Fruit fly (Drosophila melanogaster) whole organism, embryonic: ENCODE data around the gene CG2608.
A peak's percentile ranks its signal among the peaks of the same experiment; 100 is the strongest.

Source experiments
- B-H2 ChIP-seq: fragments of 200-800 bp; sonication (Bioruptor generic); optimal IDR thresholded peaks from 2 replicates; lab custom pipeline; 2018; ENCODE audit warnings: missing biosample characterization, mild to moderate bottlenecking, missing genetic modification characterization
- CG11085 ChIP-seq: fragments of 200-800 bp; sonication (Bioruptor generic); IDR thresholded peaks from 2 replicates; pipeline ENCODE4 v1.3.6; 2022; ENCODE audit warnings: missing biosample characterization, missing genetic modification characterization
- CG11456 ChIP-seq: fragments of 200-800 bp; sonication (Bioruptor generic); IDR thresholded peaks from 3 replicates; pipeline ENCODE4 v1.3.6; 2022; ENCODE audit warnings: missing biosample characterization, missing genetic modification characterization
- CG12071 ChIP-seq: fragments of 200-800 bp; sonication (Bioruptor generic); optimal IDR thresholded peaks from 3 replicates; lab custom pipeline; 2018; ENCODE audit warnings: missing biosample characterization, mild to moderate bottlenecking, missing genetic modification characterization
- CG12104 ChIP-seq: fragments of 200-800 bp; sonication (Bioruptor generic); optimal IDR thresholded peaks from 3 replicates; lab custom pipeline; 2016; ENCODE audit warnings: missing biosample characterization, missing genetic modification characterization
- CG12236 ChIP-seq: fragments of 200-800 bp; sonication (Bioruptor generic); optimal IDR thresholded peaks from 2 replicates; lab custom pipeline; 2016; ENCODE audit warnings: missing biosample characterization, missing genetic modification characterization
- CG17612 ChIP-seq: fragments of 200-800 bp; sonication (Bioruptor generic); IDR thresholded peaks from 2 replicates; pipeline ENCODE4 v1.3.6; 2022; ENCODE audit warnings: missing biosample characterization, missing genetic modification characterization
- CG17802 ChIP-seq: fragments of 200-800 bp; sonication (Bioruptor generic); optimal IDR thresholded peaks from 2 replicates; lab custom pipeline; 2018; ENCODE audit warnings: missing biosample characterization, mild to moderate bottlenecking, missing genetic modification characterization, moderate library complexity
- CG17829 ChIP-seq: fragments of 200-800 bp; optimal IDR thresholded peaks from 2 replicates; lab custom pipeline; 2019; ENCODE audit warnings: missing biosample characterization, mild to moderate bottlenecking, missing genetic modification characterization, moderate library complexity
- CG18476 ChIP-seq: fragments of 200-800 bp; sonication (Bioruptor generic); optimal IDR thresholded peaks from 2 replicates; lab custom pipeline; 2016; ENCODE audit warnings: missing biosample characterization, mild to moderate bottlenecking, missing genetic modification characterization
- CG18599 ChIP-seq: fragments of 200-800 bp; sonication (Bioruptor generic); optimal IDR thresholded peaks from 3 replicates; lab custom pipeline; 2017; ENCODE audit warnings: missing biosample characterization, missing genetic modification characterization, mild to moderate bottlenecking, moderate library complexity, missing genetic modification reagents
- CG3995 ChIP-seq: fragments of 200-800 bp; sonication (Bioruptor generic); optimal IDR thresholded peaks from 3 replicates; lab custom pipeline; 2016; ENCODE audit warnings: missing biosample characterization, missing genetic modification characterization
- CG4282 ChIP-seq: fragments of 200-800 bp; sonication (Bioruptor generic); optimal IDR thresholded peaks from 2 replicates; lab custom pipeline; 2016; ENCODE audit warnings: missing biosample characterization, missing genetic modification characterization
- CG4404 ChIP-seq: fragments of 200-800 bp; sonication (Bioruptor generic); IDR thresholded peaks from 2 replicates; pipeline ENCODE4 v1.3.6; 2022; ENCODE audit warnings: missing biosample characterization, missing genetic modification characterization
- CG6683 ChIP-seq: fragments of 200-800 bp; sonication (Bioruptor generic); optimal IDR thresholded peaks from 2 replicates; lab custom pipeline; 2017; ENCODE audit warnings: missing biosample characterization, mild to moderate bottlenecking, missing genetic modification characterization, missing genetic modification reagents
- CG7556 ChIP-seq: fragments of 200-800 bp; sonication (Bioruptor generic); optimal IDR thresholded peaks from 2 replicates; lab custom pipeline; 2017; ENCODE audit warnings: missing biosample characterization, mild to moderate bottlenecking, missing genetic modification characterization
- CrebB ChIP-seq: fragments of 200-800 bp; sonication (Bioruptor generic); optimal IDR thresholded peaks from 3 replicates; lab custom pipeline; 2018; ENCODE audit warnings: missing biosample characterization, mild to moderate bottlenecking, missing genetic modification characterization
- Dll ChIP-seq: fragments of 200-800 bp; sonication (Bioruptor generic); IDR thresholded peaks from 4 replicates; pipeline ENCODE4 v1.3.6; 2022; ENCODE audit warnings: missing biosample characterization, missing genetic modification characterization; ENCODE audit not compliant: partially characterized antibody
- Ets97D ChIP-seq: fragments of 200-800 bp; sonication (Bioruptor generic); optimal IDR thresholded peaks from 3 replicates; lab custom pipeline; 2016; ENCODE audit warnings: missing biosample characterization, missing genetic modification characterization
- Fer1 ChIP-seq: fragments of 200-800 bp; sonication (Bioruptor generic); optimal IDR thresholded peaks from 2 replicates; lab custom pipeline; 2017; ENCODE audit warnings: missing biosample characterization, mild to moderate bottlenecking, missing genetic modification characterization
- H15 ChIP-seq: fragments of 200-800 bp; sonication (Bioruptor generic); IDR thresholded peaks from 3 replicates; pipeline ENCODE4 v1.3.6; 2022; ENCODE audit warnings: missing biosample characterization, missing genetic modification characterization
- HHEX ChIP-seq: fragments of 200-800 bp; sonication (Bioruptor generic); optimal IDR thresholded peaks from 3 replicates; lab custom pipeline; 2017; ENCODE audit warnings: missing biosample characterization, mild to moderate bottlenecking, missing genetic modification characterization, missing genetic modification reagents
- Hey ChIP-seq: fragments of 200-800 bp; sonication (Bioruptor generic); optimal IDR thresholded peaks from 3 replicates; lab custom pipeline; 2018; ENCODE audit warnings: missing biosample characterization, mild to moderate bottlenecking, missing genetic modification characterization
- Oli ChIP-seq: fragments of 200-800 bp; sonication (Bioruptor generic); optimal IDR thresholded peaks from 2 replicates; lab custom pipeline; 2018; ENCODE audit warnings: missing biosample characterization, mild to moderate bottlenecking, missing genetic modification characterization, moderate library complexity
- Opbp ChIP-seq: fragments of 200-800 bp; sonication (Bioruptor generic); IDR thresholded peaks from 3 replicates; pipeline ENCODE4 v1.3.6; 2022; ENCODE audit warnings: missing biosample characterization, missing genetic modification characterization; ENCODE audit not compliant: partially characterized antibody
- Pdp1 ChIP-seq, 2 experiments: fragments of 200-800 bp; sonication (Bioruptor generic); optimal IDR thresholded peaks; 3 replicates each; lab custom pipeline; 2016; ENCODE audit warnings: missing biosample characterization in 2 of 2, missing genetic modification characterization in 2 of 2, mild to moderate bottlenecking in 1 of 2, moderate library complexity in 1 of 2
- Sin3A ChIP-seq: fragments of >200 bp; optimal IDR thresholded peaks from 2 replicates; lab custom pipeline; 2018
- Taf1 ChIP-seq: fragments of 200-800 bp; sonication (Bioruptor generic); IDR thresholded peaks from 2 replicates; pipeline ENCODE4 v1.3.6; 2022; ENCODE audit warnings: missing biosample characterization, missing genetic modification characterization
- ara ChIP-seq: fragments of 200-800 bp; sonication (Bioruptor generic); IDR thresholded peaks from 2 replicates; pipeline ENCODE4 v1.3.6; 2022; ENCODE audit warnings: missing biosample characterization, missing genetic modification characterization
- bsh ChIP-seq, 2 experiments: fragments of 200-800 bp; sonication (Bioruptor generic); optimal IDR thresholded peaks; 2 replicates each; lab custom pipeline; 2017 to 2018; ENCODE audit warnings: mild to moderate bottlenecking in 2 of 2, missing biosample characterization in 2 of 2, missing genetic modification characterization in 2 of 2, moderate library complexity in 1 of 2
- chm ChIP-seq: fragments of 200-800 bp; sonication (Bioruptor generic); IDR thresholded peaks from 2 replicates; pipeline ENCODE4 v1.3.6; 2022; ENCODE audit warnings: missing biosample characterization, missing genetic modification characterization
- crol ChIP-seq: fragments of 200-800 bp; sonication (Bioruptor generic); IDR thresholded peaks from 2 replicates; pipeline ENCODE4 v1.3.6; 2022; ENCODE audit warnings: missing biosample characterization, missing genetic modification characterization
- danr ChIP-seq: fragments of 200-800 bp; sonication (Bioruptor generic); IDR thresholded peaks from 2 replicates; pipeline ENCODE4 v1.3.6; 2022; ENCODE audit warnings: missing biosample characterization, missing genetic modification characterization
- dmrt11E ChIP-seq: fragments of 200-800 bp; sonication (Bioruptor generic); optimal IDR thresholded peaks from 3 replicates; lab custom pipeline; 2018; ENCODE audit warnings: missing biosample characterization, mild to moderate bottlenecking, missing genetic modification characterization, moderate library complexity
- exex ChIP-seq: fragments of 200-800 bp; sonication (Bioruptor generic); optimal IDR thresholded peaks from 4 replicates; lab custom pipeline; 2018; ENCODE audit warnings: missing biosample characterization, mild to moderate bottlenecking, missing genetic modification characterization, moderate library complexity
- ftz-f1 ChIP-seq: fragments of 200-800 bp; sonication (Bioruptor generic); optimal IDR thresholded peaks from 2 replicates; lab custom pipeline; 2016; ENCODE audit warnings: missing biosample characterization, missing genetic modification characterization
- hb ChIP-seq: fragments of 200-800 bp; sonication (Bioruptor generic); IDR thresholded peaks from 3 replicates; pipeline ENCODE4 v1.3.6; 2022; ENCODE audit warnings: missing biosample characterization, missing genetic modification characterization; ENCODE audit not compliant: partially characterized antibody
- inv ChIP-seq: fragments of 200-800 bp; sonication (Bioruptor generic); IDR thresholded peaks from 2 replicates; pipeline ENCODE4 v1.3.6; 2022; ENCODE audit warnings: missing biosample characterization, missing genetic modification characterization; ENCODE audit not compliant: partially characterized antibody
- jigr1 ChIP-seq: fragments of 200-800 bp; sonication (Bioruptor generic); IDR thresholded peaks from 3 replicates; pipeline ENCODE4 v1.3.6; 2022; ENCODE audit warnings: missing biosample characterization, missing genetic modification characterization
- klu ChIP-seq: fragments of 200-800 bp; sonication (Bioruptor generic); IDR thresholded peaks from 2 replicates; pipeline ENCODE4 v1.3.6; 2022; ENCODE audit warnings: missing biosample characterization, missing genetic modification characterization
- maf-S ChIP-seq: fragments of 200-800 bp; sonication (Bioruptor generic); optimal IDR thresholded peaks from 2 replicates; lab custom pipeline; 2016; ENCODE audit warnings: missing biosample characterization, missing genetic modification characterization
- otp ChIP-seq: fragments of 200-800 bp; sonication (Bioruptor generic); IDR thresholded peaks from 3 replicates; pipeline ENCODE4, ENCODE4 v1.3.6; 2022; ENCODE audit warnings: missing biosample characterization, missing genetic modification characterization
- pita ChIP-seq: fragments of 200-800 bp; sonication (Bioruptor generic); optimal IDR thresholded peaks from 2 replicates; lab custom pipeline; 2017; ENCODE audit warnings: missing biosample characterization, mild to moderate bottlenecking, missing genetic modification characterization
- sc ChIP-seq, 3 experiments: fragments of >200 bp in 2 of 3; fragments of 200-800 bp in 1 of 3; sonication (Bioruptor generic) in 1 of 3; optimal IDR thresholded peaks; 2 replicates in 2 of 3; 3 replicates in 1 of 3; lab custom pipeline; 2017; ENCODE audit warnings: mild to moderate bottlenecking in 1 of 3, missing biosample characterization in 1 of 3, missing genetic modification characterization in 1 of 3, missing genetic modification reagents in 1 of 3
- so ChIP-seq: fragments of 200-800 bp; sonication (Bioruptor generic); IDR thresholded peaks from 3 replicates; pipeline ENCODE4 v1.3.6; 2022; ENCODE audit warnings: missing biosample characterization, missing genetic modification characterization
- tin ChIP-seq: fragments of 200-800 bp; sonication (Bioruptor generic); optimal IDR thresholded peaks from 3 replicates; lab custom pipeline; 2016; ENCODE audit warnings: missing biosample characterization, missing genetic modification characterization
- tna ChIP-seq: fragments of 200-800 bp; sonication (Bioruptor generic); IDR thresholded peaks from 2 replicates; pipeline ENCODE4 v1.3.6; 2022; ENCODE audit warnings: missing biosample characterization, missing genetic modification characterization; ENCODE audit not compliant: partially characterized antibody
- unpg ChIP-seq: fragments of 200-800 bp; sonication (Bioruptor generic); optimal IDR thresholded peaks from 3 replicates; lab custom pipeline; 2018; ENCODE audit warnings: missing biosample characterization, mild to moderate bottlenecking, missing genetic modification characterization, moderate library complexity
- wdn ChIP-seq: fragments of 200-800 bp; sonication (Bioruptor generic); IDR thresholded peaks from 2 replicates; pipeline ENCODE4 v1.3.6; 2022; ENCODE audit warnings: missing biosample characterization, missing genetic modification characterization

Gene CG2608

dm6 chr2L:20645394-20645869, at the start of gene CG2608, which contains the start of gene phr6-4 (continued):
- peak; percentile 89 for TF ChIP-seq HHEX
- TF ChIP-seq otp = peak; percentile 62; the same call in 2 of the 3 replicates
- TF ChIP-seq unpg (GFP tag; lab: Kevin White, UChicago) = peak; percentile 94
- peak; percentile 92 for TF ChIP-seq CG18476 (GFP tag; lab: Kevin White, UChicago)
- no peak for TF ChIP-seq Hey (tag; lab: Kevin White, UChicago)
- TF ChIP-seq CG12236 = peak; percentile 71
- TF ChIP-seq B-H2 = peak; percentile 82
- TF ChIP-seq CG11456 (GFP tag; lab: Robert Waterston, UW) = peak; percentile 84
- no peak for TF ChIP-seq Dll (GFP tag; lab: Robert Waterston, UW)
- peak; percentile 91 for TF ChIP-seq CG12104 (GFP tag; lab: Kevin White, UChicago)
- TF ChIP-seq Oli (tag; lab: Kevin White, UChicago) = peak; percentile 94
- TF ChIP-seq chm (GFP tag; lab: Robert Waterston, UW) = peak; percentile 82
- TF ChIP-seq Fer1 (GFP tag; lab: Kevin White, UChicago) = peak; percentile 93
- peak; percentile 80 for TF ChIP-seq maf-S (GFP tag; lab: Kevin White, UChicago)
- peak; percentile 76 for TF ChIP-seq Ets97D (GFP tag; lab: Kevin White, UChicago)
- no peak for TF ChIP-seq tna (GFP tag; lab: Robert Waterston, UW)
- TF ChIP-seq CG4404 (GFP tag; lab: Robert Waterston, UW) = peak; percentile 76
- TF ChIP-seq Taf1 = peak; percentile 65; the same call in 1 of the 2 replicates
- peak; percentile 84 for TF ChIP-seq CG6683 (GFP tag; lab: Kevin White, UChicago)
- TF ChIP-seq so (GFP tag; lab: Robert Waterston, UW) = peak; percentile 89
- peak; percentile 91 to 93 for TF ChIP-seq Pdp1 (GFP tag; optimal IDR thresholded peaks at IDR 0.05; lab: Kevin White, UChicago)
- peak; percentile 68 for TF ChIP-seq exex
- TF ChIP-seq jigr1 = peak; percentile 71; the same call in 1 of the 3 replicates
- TF ChIP-seq wdn (GFP tag; lab: Robert Waterston, UW) = peak; percentile 87
- peak; percentile 93 for TF ChIP-seq CG18599
- no peak for TF ChIP-seq Sin3A (lab: Kevin White, UChicago)
- TF ChIP-seq klu = peak; percentile 58; the same call in 1 of the 2 replicates
- TF ChIP-seq bsh (GFP tag; optimal IDR thresholded peaks at IDR 0.05; lab: Kevin White, UChicago) = peak; percentile 90 to 93
- no peak for TF ChIP-seq sc (optimal IDR thresholded peaks at IDR 0.05; lab: Kevin White, UChicago)
- TF ChIP-seq sc (GFP tag; optimal IDR thresholded peaks at IDR 0.05; lab: Kevin White, UChicago) = peak; percentile 86
- TF ChIP-seq CG7556 (GFP tag; lab: Kevin White, UChicago) = peak; percentile 95
- TF ChIP-seq CG12071 = peak; percentile 85
- 0 out of 2 replicates have a peak, but pooled peaks have one; percentile 13 for TF ChIP-seq crol
- peak; percentile 92 for TF ChIP-seq tin (GFP tag; lab: Kevin White, UChicago)
- TF ChIP-seq CG17612 (GFP tag; lab: Robert Waterston, UW) = peak; percentile 63; the same call in 1 of the 2 replicates
- peak; percentile 77 for TF ChIP-seq CG11085 (GFP tag; lab: Robert Waterston, UW)
- peak; percentile 80; the same call in 1 of the 2 replicates for TF ChIP-seq ara (GFP tag; lab: Robert Waterston, UW)
- TF ChIP-seq danr (GFP tag; lab: Robert Waterston, UW) = peak; percentile 67
- TF ChIP-seq CG4282 (GFP tag; lab: Kevin White, UChicago) = peak; percentile 58
- peak; percentile 67; the same call in 2 of the 3 replicates for TF ChIP-seq H15
- peak; percentile 86 for TF ChIP-seq CrebB (tag; lab: Kevin White, UChicago)
- TF ChIP-seq CG17829 (tag; lab: Kevin White, UChicago) = peak; percentile 94
- TF ChIP-seq CG17802 (tag; lab: Kevin White, UChicago) = peak; percentile 69
- peak; percentile 94 for TF ChIP-seq dmrt11E (tag; lab: Kevin White, UChicago)
- TF ChIP-seq pita (GFP tag; lab: Kevin White, UChicago) = no peak
- peak; percentile 18 for TF ChIP-seq ftz-f1 (GFP tag; lab: Kevin White, UChicago)
- TF ChIP-seq CG3995 (GFP tag; lab: Kevin White, UChicago) = peak; percentile 90
- no peak for TF ChIP-seq hb (GFP tag; lab: Robert Waterston, UW)
- no peak for TF ChIP-seq inv (GFP tag; lab: Robert Waterston, UW)
- no peak for TF ChIP-seq Opbp
